Fruit fly (Drosophila melanogaster): ENCODE data around the gene CG3407.

Gene CG3407

DNA sequence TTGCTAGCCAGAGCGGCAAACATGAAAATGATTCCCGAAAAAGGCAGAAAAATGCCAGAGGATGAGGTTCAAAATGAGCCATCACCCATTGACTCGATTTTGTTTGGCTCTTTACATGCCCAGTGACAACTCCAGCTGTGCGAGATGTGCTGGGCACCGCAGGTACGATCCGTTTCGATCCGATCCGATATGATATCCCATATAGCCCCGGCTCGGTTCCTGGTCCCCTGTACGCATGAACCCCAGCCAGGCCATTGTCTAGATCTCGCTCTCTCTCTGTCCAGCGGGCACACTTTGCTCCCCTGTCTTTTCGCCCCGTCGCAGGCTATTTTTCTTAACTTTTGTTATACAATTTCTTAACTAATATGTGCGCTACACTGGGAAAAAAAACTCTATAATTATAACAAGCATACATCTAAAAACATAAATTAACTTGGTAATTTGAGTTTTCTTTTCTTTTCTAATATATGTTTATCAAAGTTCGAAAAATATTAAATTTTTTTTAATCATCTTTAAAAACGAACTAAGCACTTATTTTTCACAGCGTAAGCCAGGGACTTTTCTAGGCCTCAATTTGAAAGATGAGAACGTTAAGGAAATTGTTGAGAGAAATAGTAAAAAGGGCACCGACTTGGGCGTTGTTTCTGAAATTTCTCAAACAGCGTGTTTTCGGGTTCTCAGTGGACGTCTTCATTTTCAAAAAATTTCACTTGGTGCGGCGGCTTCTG lies 14.4 kb upstream of the CG3407 start (continued):
- TF ChIP-seq HLH54F (GFP tag; optimal IDR thresholded peaks at IDR 0.05) (peak; percentile 21), toy (GFP tag; IDR thresholded peaks at IDR 0.05) (no peak), cg (GFP tag; optimal IDR thresholded peaks at IDR 0.05) (no peak), Lim3 (GFP tag; IDR thresholded peaks at IDR 0.05) (no peak), CG6765 (GFP tag; optimal IDR thresholded peaks at IDR 0.05) (no peak), CG10147 (GFP tag; optimal IDR thresholded peaks at IDR 0.05) (no peak), Oli (tag; optimal IDR thresholded peaks at IDR 0.05) (peak; percentile 69), CG11560 (tag; IDR thresholded peaks at IDR 0.05) (no peak), chn (GFP tag; optimal IDR thresholded peaks at IDR 0.05) (peak; percentile 65), Blimp-1 (GFP tag; optimal IDR thresholded peaks at IDR 0.05) (peak; percentile 62), CG7271 (tag; optimal IDR thresholded peaks at IDR 0.05) (peak; percentile 95), CG1603 (tag; optimal IDR thresholded peaks at IDR 0.05) (no peak), CG43689 (GFP tag; IDR thresholded peaks at IDR 0.05) (no peak), CG5245 (GFP tag; optimal IDR thresholded peaks at IDR 0.05) (peak; percentile 57), CG12769 (tag; optimal IDR thresholded peaks at IDR 0.05) (no peak), CG8944 (GFP tag; optimal IDR thresholded peaks at IDR 0.05) (peak; percentile 18), Dref (GFP tag; IDR thresholded peaks at IDR 0.05) (no peak), Fer3 (tag; optimal IDR thresholded peaks at IDR 0.05) (no peak), CoRest (tag; optimal IDR thresholded peaks at IDR 0.05) (peak; percentile 86), nerfin-1 (tag; optimal IDR thresholded peaks at IDR 0.05) (peak; percentile 81), CG1529 (GFP tag; optimal IDR thresholded peaks at IDR 0.05) (peak; percentile 76), CG4854 (GFP tag; optimal IDR thresholded peaks at IDR 0.05) (peak; percentile 14), Kr (GFP tag; optimal IDR thresholded peaks at IDR 0.05) (peak; percentile 79), sc (optimal IDR thresholded peaks at IDR 0.05) (no peak), sc (GFP tag; optimal IDR thresholded peaks at IDR 0.05) (peak; percentile 66), CG1832 (GFP tag; optimal IDR thresholded peaks at IDR 0.05) (no peak), HLHmδ (GFP tag; optimal IDR thresholded peaks at IDR 0.05) (no peak), Sox100B (GFP tag; optimal IDR thresholded peaks at IDR 0.05) (peak; percentile 74), CG6175 (GFP tag; IDR thresholded peaks at IDR 0.05) (no peak), C15 (GFP tag; IDR thresholded peaks at IDR 0.05) (no peak), kni (GFP tag; optimal IDR thresholded peaks at IDR 0.05) (peak; percentile 83), CG10366 (GFP tag; IDR thresholded peaks at IDR 0.05) (0 out of 2 replicates have a peak, but pooled peaks have one; percentile 7), CG12155 (GFP tag; optimal IDR thresholded peaks at IDR 0.05) (peak; percentile 50), pum (GFP tag; optimal IDR thresholded peaks at IDR 0.05) (peak; percentile 71), CG32532 (GFP tag; IDR thresholded peaks at IDR 0.05) (no peak), CG7928 (GFP tag; optimal IDR thresholded peaks at IDR 0.05) (no peak), CG1024 (GFP tag; IDR thresholded peaks at IDR 0.05) (peak; percentile 53; the same call in 1 of the 2 replicates), insv (GFP tag; optimal IDR thresholded peaks at IDR 0.05) (no peak), tap (tag; optimal IDR thresholded peaks at IDR 0.05) (peak; percentile 57), CG31224 (GFP tag; IDR thresholded peaks at IDR 0.05) (no peak), CG1647 (GFP tag; optimal IDR thresholded peaks at IDR 0.05) (no peak), Ets97D (GFP tag; optimal IDR thresholded peaks at IDR 0.05) (peak; percentile 5), HLH4C (GFP tag; IDR thresholded peaks at IDR 0.05; ENCODE audit: partially characterized antibody) (no peak), Atf6 (GFP tag; IDR thresholded peaks at IDR 0.05) (no peak), Drgx (GFP tag; IDR thresholded peaks at IDR 0.05) (no peak), gt (GFP tag; IDR thresholded peaks at IDR 0.05) (no peak), p53 (GFP tag; optimal IDR thresholded peaks at IDR 0.05) (no peak), CG10543 (GFP tag; optimal IDR thresholded peaks at IDR 0.05) (no peak), sob (GFP tag; IDR thresholded peaks at IDR 0.05) (no peak), NFAT (GFP tag; IDR thresholded peaks at IDR 0.05) (no peak), CG3065 (GFP tag; optimal IDR thresholded peaks at IDR 0.05) (peak; percentile 43)

All from whole organism, embryonic.